Worm (Caenorhabditis elegans): ENCODE results near the gene F18H3.1.

F18H3.1 gene

ce11 chrX:13510234-13510837 lies 9.1 kb upstream of the F18H3.1 start:
- TF ChIP-seq zag-1 (tag; optimal IDR thresholded peaks at IDR 0.05) = no peak
- no peak for TF ChIP-seq nhr-25 (tag; optimal IDR thresholded peaks at IDR 0.05)
- TF ChIP-seq egl-5 (tag; optimal IDR thresholded peaks at IDR 0.05) = no peak
- TF ChIP-seq ztf-4 (tag; optimal IDR thresholded peaks at IDR 0.05) = no peak
- TF ChIP-seq eor-1 (tag; optimal IDR thresholded peaks at IDR 0.05) = no peak
- no peak for TF ChIP-seq daf-12 (tag; optimal IDR thresholded peaks at IDR 0.05)
- no peak for TF ChIP-seq ceh-82 (tag; optimal IDR thresholded peaks at IDR 0.05)
- no peak for TF ChIP-seq egl-27 (tag; optimal IDR thresholded peaks at IDR 0.05)
- TF ChIP-seq lin-15B (tag; optimal IDR thresholded peaks at IDR 0.05) = no peak
- TF ChIP-seq nhr-43 (tag; optimal IDR thresholded peaks at IDR 0.05; ENCODE audit: poor library complexity, severe bottlenecking) = no peak
- no peak for TF ChIP-seq lsy-12 (tag; optimal IDR thresholded peaks at IDR 0.05)
- no peak for TF ChIP-seq ceh-28 (tag; optimal IDR thresholded peaks at IDR 0.05)
- no peak for TF ChIP-seq nhr-77 (tag; optimal IDR thresholded peaks at IDR 0.05)
- no peak for TF ChIP-seq unc-39 (tag; optimal IDR thresholded peaks at IDR 0.05)
- TF ChIP-seq nhr-11 (tag; optimal IDR thresholded peaks at IDR 0.05) = no peak
- no peak for TF ChIP-seq ama-1 (optimal IDR thresholded peaks at IDR 0.05)
- TF ChIP-seq snpc-4 (tag; optimal IDR thresholded peaks at IDR 0.05) = no peak
- no peak for TF ChIP-seq nhr-67 (tag; optimal IDR thresholded peaks at IDR 0.05)
- TF ChIP-seq fos-1 (tag; optimal IDR thresholded peaks at IDR 0.05) = no peak
- TF ChIP-seq R02D3.7 (tag; optimal IDR thresholded peaks at IDR 0.05) = no peak

- TF ChIP-seq elt-1 (tag; optimal IDR thresholded peaks at IDR 0.05) (no peak), unc-39 (tag; optimal IDR thresholded peaks at IDR 0.05) (no peak)
Measured at ce11 chrX:13510997-13511396, 8.5 kb upstream of the F18H3.1 start, which contains the start of gene col-185. TSS of gene col-185 (minus strand) at chrX:13511097.

ce11 chrX:13511796-13512195 lies 7.7 kb upstream of the F18H3.1 start:
- TF ChIP-seq nhr-43 (tag; optimal IDR thresholded peaks at IDR 0.05; ENCODE audit: poor library complexity, severe bottlenecking) (peak; percentile 77), fkh-10 (GFP tag; optimal IDR thresholded peaks at IDR 0.05) (no peak), pqm-1 (tag; optimal IDR thresholded peaks at IDR 0.05) (peak; percentile 17), nhr-76 (tag; optimal IDR thresholded peaks at IDR 0.05) (no peak), lin-39 (tag; optimal IDR thresholded peaks at IDR 0.05) (peak; percentile 22), elt-1 (tag; optimal IDR thresholded peaks at IDR 0.05) (no peak), mdl-1 (tag; optimal IDR thresholded peaks at IDR 0.05) (no peak), lsy-12 (tag; optimal IDR thresholded peaks at IDR 0.05) (peak; percentile 40), jun-1 (tag; optimal IDR thresholded peaks at IDR 0.05) (peak; percentile 23), pha-4 (tag; optimal IDR thresholded peaks at IDR 0.05) (peak; percentile 13), ceh-16 (tag; optimal IDR thresholded peaks at IDR 0.05) (no peak), ceh-28 (tag; optimal IDR thresholded peaks at IDR 0.05) (no peak), lin-15B (tag; optimal IDR thresholded peaks at IDR 0.05) (no peak), ama-1 (optimal IDR thresholded peaks at IDR 0.05) (no peak), unc-62 (GFP tag; optimal IDR thresholded peaks at IDR 0.05) (no peak), tbx-2 (tag; optimal IDR thresholded peaks at IDR 0.05) (peak; percentile 44), daf-12 (tag; optimal IDR thresholded peaks at IDR 0.05) (no peak), nhr-11 (tag; optimal IDR thresholded peaks at IDR 0.05) (no peak), elt-3 (tag; optimal IDR thresholded peaks at IDR 0.05) (no peak), mml-1 (tag; optimal IDR thresholded peaks at IDR 0.05) (no peak), ZK546.5 (tag; optimal IDR thresholded peaks at IDR 0.05) (no peak), aly-2 (tag; optimal IDR thresholded peaks at IDR 0.05) (no peak), nfya-1 (tag; optimal IDR thresholded peaks at IDR 0.05; ENCODE audit: insufficient read depth) (peak; percentile 20), sea-2 (GFP tag; optimal IDR thresholded peaks at IDR 0.05) (no peak), ceh-82 (tag; optimal IDR thresholded peaks at IDR 0.05) (peak; percentile 27), nhr-12 (tag; optimal IDR thresholded peaks at IDR 0.05) (no peak), hmg-11 (tag; optimal IDR thresholded peaks at IDR 0.05) (peak; percentile 81), nhr-237 (tag; optimal IDR thresholded peaks at IDR 0.05) (no peak), fkh-2 (tag; optimal IDR thresholded peaks at IDR 0.05) (no peak), nhr-23 (tag; optimal IDR thresholded peaks at IDR 0.05) (no peak), fos-1 (tag; optimal IDR thresholded peaks at IDR 0.05) (no peak), ztf-11 (tag; optimal IDR thresholded peaks at IDR 0.05) (no peak), ceh-9 (tag; optimal IDR thresholded peaks at IDR 0.05) (no peak), unc-39 (tag; optimal IDR thresholded peaks at IDR 0.05) (no peak), nhr-77 (tag; optimal IDR thresholded peaks at IDR 0.05) (no peak), elt-2 (tag; optimal IDR thresholded peaks at IDR 0.05) (peak; percentile 29), nhr-25 (tag; optimal IDR thresholded peaks at IDR 0.05) (peak; percentile 32), R02D3.7 (tag; optimal IDR thresholded peaks at IDR 0.05) (no peak), skn-1 (tag; optimal IDR thresholded peaks at IDR 0.05) (no peak), nhr-67 (tag; optimal IDR thresholded peaks at IDR 0.05) (no peak), snpc-4 (tag; optimal IDR thresholded peaks at IDR 0.05) (peak; percentile 26), egl-27 (tag; optimal IDR thresholded peaks at IDR 0.05) (peak; percentile 5)
